Worm (Caenorhabditis elegans) whole organism, L3 larva: Measurements from ENCODE around the gene T02D1.7.

Experiments used
- ceh-16 ChIP-seq: sonication (generic microtip); optimal IDR thresholded peaks from 2 replicates; lab custom pipeline; 2017; ENCODE audit warnings: missing biosample characterization, missing genetic modification characterization
- elt-1 ChIP-seq: fragments of 150-350 bp; optimal IDR thresholded peaks from 2 replicates; lab custom pipeline; 2014; ENCODE audit warnings: missing biosample characterization, missing genetic modification characterization
- nhr-12 ChIP-seq: fragments of 150-350 bp; optimal IDR thresholded peaks from 2 replicates; lab custom pipeline; 2014; ENCODE audit warnings: missing biosample characterization, missing genetic modification characterization
- nhr-77 ChIP-seq: fragments of 150-350 bp; optimal IDR thresholded peaks from 2 replicates; lab custom pipeline; 2014; ENCODE audit warnings: missing biosample characterization, missing genetic modification characterization
- pha-4 ChIP-seq: fragments of 150-350 bp; optimal IDR thresholded peaks from 2 replicates; lab custom pipeline; 2014; ENCODE audit warnings: missing biosample characterization, missing genetic modification reagents, missing genetic modification characterization
- pqm-1 ChIP-seq: fragments of 150-350 bp; optimal IDR thresholded peaks from 2 replicates; lab custom pipeline; 2017; ENCODE audit warnings: missing biosample characterization, missing genetic modification characterization, inconsistent platforms
- skn-1 ChIP-seq: fragments of 150-350 bp; optimal IDR thresholded peaks from 2 replicates; lab custom pipeline; 2014; ENCODE audit warnings: missing biosample characterization, missing genetic modification characterization
- unc-62 ChIP-seq: fragments of 150-350 bp; sonication (generic microtip); optimal IDR thresholded peaks from 4 replicates; lab custom pipeline; 2014; ENCODE audit warnings: missing biosample characterization, missing genetic modification reagents, missing genetic modification characterization
- ztf-4 ChIP-seq: fragments of 150-350 bp; optimal IDR thresholded peaks from 2 replicates; lab custom pipeline; 2014; ENCODE audit warnings: missing biosample characterization, missing genetic modification characterization

ce11 chrIV:17436552-17436951 is 29.6 kb upstream of the T02D1.7 start, which contains the start of gene gcy-27:
- no peak for TF ChIP-seq ztf-4 (tag; lab: Kevin White, UChicago)
- TF ChIP-seq elt-1 (tag; lab: Kevin White, UChicago), result no peak
- TF ChIP-seq skn-1 (tag; lab: Kevin White, UChicago), result no peak
- no peak for TF ChIP-seq ceh-16 (tag; lab: Kevin White, UChicago)
- no peak for TF ChIP-seq unc-62
- TF ChIP-seq nhr-77 (tag; lab: Kevin White, UChicago), result no peak
- no peak for TF ChIP-seq nhr-12 (tag; lab: Kevin White, UChicago)
- no peak for TF ChIP-seq pqm-1 (tag; lab: Kevin White, UChicago)
- no peak for TF ChIP-seq pha-4 (tag; lab: Kevin White, UChicago)
